Worm (Caenorhabditis elegans) whole organism, L2 larva: Measurements from ENCODE around the gene T13F3.6.

Experiments
- F13H6.1 ChIP-seq: sonication (generic microtip); optimal IDR thresholded peaks from 2 replicates; lab custom pipeline; 2016; ENCODE audit warnings: missing genetic modification characterization, missing compliant biosample characterization
- Y55F3AM.14 ChIP-seq: fragments of 200-800 bp; sonication (Bioruptor generic); optimal IDR thresholded peaks from 2 replicates; lab custom pipeline; 2018; ENCODE audit warnings: mild to moderate bottlenecking, missing genetic modification characterization, missing compliant biosample characterization
- ZK546.5 ChIP-seq: sonication (generic microtip); optimal IDR thresholded peaks from 2 replicates; lab custom pipeline; 2017; ENCODE audit warnings: missing biosample characterization, missing genetic modification characterization
- alr-1 ChIP-seq: fragments of 150-350 bp; optimal IDR thresholded peaks from 2 replicates; lab custom pipeline; 2014; ENCODE audit warnings: missing biosample characterization, missing genetic modification characterization
- blmp-1 ChIP-seq: sonication (generic microtip); optimal IDR thresholded peaks from 2 replicates; lab custom pipeline; 2017; ENCODE audit warnings: missing genetic modification characterization, mild to moderate bottlenecking, missing compliant biosample characterization, antibody characterized with exemption, moderate library complexity; ENCODE audit not compliant: insufficient read depth
- ceh-82 ChIP-seq: fragments of 150-350 bp; optimal IDR thresholded peaks from 2 replicates; lab custom pipeline; 2014; ENCODE audit warnings: missing biosample characterization, missing genetic modification characterization
- crh-2 ChIP-seq: sonication (generic microtip); optimal IDR thresholded peaks from 2 replicates; lab custom pipeline; 2017; ENCODE audit warnings: missing biosample characterization, missing genetic modification characterization
- dmd-4 ChIP-seq: sonication (generic microtip); optimal IDR thresholded peaks from 2 replicates; lab custom pipeline; 2017; ENCODE audit warnings: missing biosample characterization, missing genetic modification characterization
- egl-27 ChIP-seq: sonication (generic microtip); optimal IDR thresholded peaks from 3 replicates; lab custom pipeline; 2017; ENCODE audit warnings: missing biosample characterization, missing genetic modification reagents, missing genetic modification characterization
- fos-1 ChIP-seq: fragments of 150-350 bp; optimal IDR thresholded peaks from 2 replicates; lab custom pipeline; 2014; ENCODE audit warnings: missing biosample characterization, missing genetic modification characterization
- gmeb-1 ChIP-seq: fragments of 150-350 bp; optimal IDR thresholded peaks from 2 replicates; lab custom pipeline; 2014; ENCODE audit warnings: missing biosample characterization, missing genetic modification characterization
- lin-11 ChIP-seq: fragments of 150-350 bp; sonication (generic microtip); optimal IDR thresholded peaks from 2 replicates; lab custom pipeline; 2014; ENCODE audit warnings: missing biosample characterization, missing genetic modification characterization, inconsistent platforms, mixed read lengths
- lin-13 ChIP-seq: fragments of 150-350 bp; optimal IDR thresholded peaks from 2 replicates; lab custom pipeline; 2014; ENCODE audit warnings: missing biosample characterization, missing genetic modification reagents, missing genetic modification characterization
- lsy-2 ChIP-seq, 2 experiments: fragments of 150-350 bp in 1 of 2; sonication (generic microtip) in 1 of 2; optimal IDR thresholded peaks; 2 replicates each; lab custom pipeline; 2014 to 2017; ENCODE audit warnings: missing biosample characterization in 2 of 2, missing genetic modification characterization in 2 of 2
- mab-5 ChIP-seq: fragments of 150-350 bp; optimal IDR thresholded peaks from 2 replicates; lab custom pipeline; 2014; ENCODE audit warnings: missing biosample characterization, missing genetic modification characterization
- mdl-1 ChIP-seq, 2 experiments: fragments of 150-350 bp in 1 of 2; sonication (generic microtip) in 1 of 2; optimal IDR thresholded peaks; 2 replicates each; lab custom pipeline; 2017; ENCODE audit warnings: missing biosample characterization in 2 of 2, missing genetic modification characterization in 2 of 2
- nhr-10 ChIP-seq: sonication (generic microtip); optimal IDR thresholded peaks from 2 replicates; lab custom pipeline; 2017; ENCODE audit warnings: missing biosample characterization, missing genetic modification characterization
- nhr-11 ChIP-seq: fragments of 150-350 bp; optimal IDR thresholded peaks from 2 replicates; lab custom pipeline; 2014; ENCODE audit warnings: missing biosample characterization, missing genetic modification characterization
- nhr-12 ChIP-seq: fragments of 150-350 bp; optimal IDR thresholded peaks from 2 replicates; lab custom pipeline; 2014; ENCODE audit warnings: missing biosample characterization, missing genetic modification characterization
- nhr-129 ChIP-seq: fragments of 150-350 bp; optimal IDR thresholded peaks from 2 replicates; lab custom pipeline; 2014; ENCODE audit warnings: missing biosample characterization, missing genetic modification characterization
- nhr-21 ChIP-seq: fragments of 150-350 bp; optimal IDR thresholded peaks from 2 replicates; lab custom pipeline; 2014; ENCODE audit warnings: missing biosample characterization, missing genetic modification characterization
- nhr-23 ChIP-seq: fragments of 150-350 bp; optimal IDR thresholded peaks from 2 replicates; lab custom pipeline; 2014; ENCODE audit warnings: missing biosample characterization, missing genetic modification reagents, missing genetic modification characterization
- nhr-237 ChIP-seq: fragments of 150-350 bp; optimal IDR thresholded peaks from 2 replicates; lab custom pipeline; 2014; ENCODE audit warnings: missing biosample characterization, missing genetic modification characterization
- nhr-25 ChIP-seq: fragments of 150-350 bp; sonication (generic microtip); optimal IDR thresholded peaks from 3 replicates; lab custom pipeline; 2014; ENCODE audit warnings: missing biosample characterization, missing genetic modification characterization
- nhr-6 ChIP-seq: fragments of 150-350 bp; optimal IDR thresholded peaks from 2 replicates; lab custom pipeline; 2014; ENCODE audit warnings: missing biosample characterization, missing genetic modification characterization
- skn-1 ChIP-seq: sonication (generic microtip); optimal IDR thresholded peaks from 2 replicates; lab custom pipeline; 2017; ENCODE audit warnings: missing biosample characterization, missing genetic modification characterization
- sma-9 ChIP-seq, 2 experiments: fragments of 150-350 bp in 1 of 2; sonication (generic microtip) in 1 of 2; optimal IDR thresholded peaks; 2 replicates each; lab custom pipeline; 2014 to 2016; ENCODE audit warnings: missing genetic modification characterization in 2 of 2, mild to moderate bottlenecking in 1 of 2, missing biosample characterization in 1 of 2, missing compliant biosample characterization in 1 of 2, missing genetic modification reagents in 1 of 2, moderate library complexity in 1 of 2
- unc-55 ChIP-seq: fragments of 150-350 bp; sonication (generic microtip); optimal IDR thresholded peaks from 3 replicates; lab custom pipeline; 2014; ENCODE audit warnings: missing biosample characterization, missing genetic modification reagents, missing genetic modification characterization
- ztf-11 ChIP-seq: sonication (generic microtip); optimal IDR thresholded peaks from 2 replicates; lab custom pipeline; 2017; ENCODE audit warnings: missing biosample characterization, missing genetic modification characterization
- ztf-4 ChIP-seq: fragments of 150-350 bp; optimal IDR thresholded peaks from 2 replicates; lab custom pipeline; 2014; ENCODE audit warnings: missing biosample characterization, missing genetic modification characterization

T13F3.6 gene

ce11 chrV:16292409-16292808 is 21.4 kb upstream of the T13F3.6 start, which contains the start of gene oac-5:
oac-5 (plus strand) TSS chrV:16292709.
- TF ChIP-seq nhr-25 (tag; lab: Kevin White, UChicago) = no peak

ce11 chrV:16287619-16288018 is 16.6 kb upstream of the T13F3.6 start, which contains the start of gene F28G4.3:
F28G4.3 (minus strand) TSS chrV:16287719.
- TF ChIP-seq F13H6.1 (tag; lab: Kevin White, UChicago) = no peak
- no peak for TF ChIP-seq dmd-4 (tag; lab: Kevin White, UChicago)
- no peak for TF ChIP-seq lsy-2 (tag; optimal IDR thresholded peaks at IDR 0.05; lab: Kevin White, UChicago)
- TF ChIP-seq nhr-21 (tag; lab: Kevin White, UChicago) = no peak

DNA sequence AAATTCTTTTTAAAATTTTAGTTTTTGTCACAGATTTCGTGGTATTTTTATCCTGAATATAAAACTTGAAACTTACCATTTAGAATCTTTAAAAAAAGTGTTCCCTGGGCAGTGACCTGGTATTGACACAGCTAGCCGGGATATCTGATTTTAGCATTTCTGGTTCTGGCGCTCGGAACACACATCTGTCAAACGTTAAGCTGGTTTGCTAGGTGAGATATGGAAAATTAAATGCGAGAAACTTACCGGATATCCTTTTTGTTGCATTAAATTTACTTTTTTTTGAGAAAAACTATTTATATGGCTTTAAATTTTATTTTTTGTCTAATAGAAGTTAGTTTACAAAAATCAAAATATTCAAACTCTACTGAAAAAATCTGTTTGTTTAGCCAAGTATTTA is 14.8 kb upstream of the T13F3.6 start, which contains the start of gene F28G4.4:
Gene F28G4.4 (minus strand): TSS at position 101 of the 400 bp plus-strand sequence.
- no peak for TF ChIP-seq skn-1
- no peak for TF ChIP-seq nhr-129 (tag; lab: Kevin White, UChicago)
- no peak for TF ChIP-seq egl-27 (tag; lab: Kevin White, UChicago)
- no peak for TF ChIP-seq nhr-10
- TF ChIP-seq alr-1 (tag; lab: Kevin White, UChicago) = no peak
- TF ChIP-seq ceh-82 (tag; lab: Kevin White, UChicago) = no peak
- no peak for TF ChIP-seq nhr-6 (tag; lab: Kevin White, UChicago)
- no peak for TF ChIP-seq mdl-1 (tag; optimal IDR thresholded peaks at IDR 0.05; lab: Kevin White, UChicago)
- no peak for TF ChIP-seq nhr-11
- TF ChIP-seq ztf-11 = no peak
- TF ChIP-seq lin-11 (tag; lab: Kevin White, UChicago) = no peak
- TF ChIP-seq ztf-4 (tag; lab: Kevin White, UChicago) = no peak
- no peak for TF ChIP-seq mab-5 (tag; lab: Kevin White, UChicago)
- TF ChIP-seq, all 48 proteins: peak for 0

- TF ChIP-seq blmp-1 (tag; lab: Kevin White, UChicago) (peak; percentile 40), nhr-237 (tag; lab: Kevin White, UChicago) (no peak), ZK546.5 (tag; lab: Kevin White, UChicago) (no peak)
- TF ChIP-seq, all 48 proteins: peak for 1
Measured at ce11 chrV:16282147-16282546, 11.1 kb upstream of the T13F3.6 start, which contains the start of gene F28G4.2. F28G4.2 (minus strand) TSS chrV:16282321.

DNA sequence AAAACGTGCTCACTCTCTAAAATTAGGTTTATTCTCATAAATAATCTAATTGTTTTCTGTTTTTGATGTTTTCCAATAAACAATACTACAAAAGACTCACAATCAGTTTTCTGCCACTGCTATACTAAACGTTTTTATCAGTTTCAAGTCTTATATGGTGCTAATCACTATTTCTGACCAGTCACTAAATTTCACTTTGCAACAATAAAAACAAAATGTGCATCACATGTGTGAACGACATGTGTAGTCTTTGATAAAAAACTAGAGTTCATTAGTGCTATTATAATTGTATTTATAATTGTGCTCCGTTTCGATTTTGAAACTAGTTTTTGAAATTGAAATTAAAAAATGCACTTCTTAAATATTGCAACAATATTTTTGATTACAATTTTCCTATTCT is 6.9 kb upstream of the T13F3.6 start, which contains the start of gene cyp-37B1:
Gene cyp-37B1 (plus strand): TSS at position 199 of the 400 bp plus-strand sequence.
- peak; percentile 76 for TF ChIP-seq sma-9 (GFP tag; optimal IDR thresholded peaks at IDR 0.05; lab: Kevin White, UChicago)
- no peak for TF ChIP-seq sma-9 (tag; optimal IDR thresholded peaks at IDR 0.05; lab: Kevin White, UChicago)
- TF ChIP-seq gmeb-1 (tag; lab: Kevin White, UChicago) = peak; percentile 45
- no peak for TF ChIP-seq nhr-12 (tag; lab: Kevin White, UChicago)
- peak; percentile 10 for TF ChIP-seq crh-2 (tag; lab: Kevin White, UChicago)
- peak; percentile 64 for TF ChIP-seq fos-1 (tag; lab: Kevin White, UChicago)

DNA sequence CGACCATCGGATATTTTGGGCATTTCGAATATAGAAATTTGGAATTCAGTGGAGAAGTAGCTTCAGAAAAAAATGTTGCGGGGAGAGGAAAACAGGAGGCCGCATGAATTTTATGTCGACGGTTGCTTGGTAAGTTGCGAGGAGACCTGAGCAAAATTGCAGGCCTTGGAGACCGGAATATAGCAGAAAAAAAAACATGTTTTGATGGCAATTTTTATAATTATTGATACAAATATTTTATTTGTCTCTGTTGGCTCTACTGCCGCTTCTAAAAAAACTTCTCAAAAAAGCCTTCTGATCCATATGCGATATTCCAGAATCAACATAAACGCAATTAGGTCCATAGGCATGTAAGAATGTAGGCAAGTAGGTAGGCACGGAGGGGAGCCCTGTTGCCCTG is 4.3 kb upstream of the T13F3.6 start, which contains the start of gene pacl-1:
Gene pacl-1 (minus strand): TSS at position 101 of the 400 bp plus-strand sequence.
- no peak for TF ChIP-seq sma-9 (GFP tag; optimal IDR thresholded peaks at IDR 0.05; lab: Kevin White, UChicago)
- TF ChIP-seq sma-9 (tag; optimal IDR thresholded peaks at IDR 0.05; lab: Kevin White, UChicago) = no peak
- TF ChIP-seq skn-1 = no peak
- TF ChIP-seq lsy-2 (tag; optimal IDR thresholded peaks at IDR 0.05; lab: Kevin White, UChicago) = no peak
- TF ChIP-seq alr-1 (tag; lab: Kevin White, UChicago) = no peak
- no peak for TF ChIP-seq lin-13 (GFP tag; lab: Kevin White, UChicago)
- no peak for TF ChIP-seq unc-55 (GFP tag; lab: Kevin White, UChicago)
- TF ChIP-seq nhr-23 = no peak
- no peak for TF ChIP-seq Y55F3AM.14 (GFP tag; lab: Kevin White, UChicago)
- no peak for TF ChIP-seq nhr-129 (tag; lab: Kevin White, UChicago)
- TF ChIP-seq fos-1 (tag; lab: Kevin White, UChicago) = no peak
